Worm (Caenorhabditis elegans): ENCODE data around the gene ZK757.10.

Gene ZK757.10

DNA sequence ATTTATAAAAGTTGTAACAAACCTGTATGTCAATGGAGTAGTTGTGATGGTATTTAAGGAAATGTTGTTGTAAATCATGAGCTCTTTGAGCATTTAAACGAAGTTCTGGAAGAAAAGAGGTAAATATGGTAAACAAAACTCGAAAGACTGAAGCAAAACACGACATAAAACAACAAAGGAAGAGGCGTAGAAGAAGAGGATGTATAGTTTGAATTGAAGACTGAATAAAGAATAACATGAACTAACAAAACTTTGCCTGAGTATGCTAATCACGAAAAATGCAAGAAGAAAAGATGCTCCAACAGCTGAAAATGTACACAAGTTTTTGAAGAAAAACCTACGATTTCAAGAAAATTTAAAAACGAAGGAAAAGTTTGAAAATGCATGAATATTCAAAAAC is 6.0 kb upstream of the ZK757.10 start, which contains the start of gene ZK757.1:
ZK757.1 (minus strand) TSS at position 101 of the 400 bp plus-strand sequence.
- no peak for TF ChIP-seq hmg-1.1 (GFP tag; IDR thresholded peaks at IDR 0.05)
- TF ChIP-seq F49E8.2 (tag; optimal IDR thresholded peaks at IDR 0.05; ENCODE audit: borderline replicate concordance), result no peak
- no peak for TF ChIP-seq mxl-3 (GFP tag; optimal IDR thresholded peaks at IDR 0.05)
- no peak for TF ChIP-seq zip-11 (GFP tag; IDR thresholded peaks at IDR 0.05)

ce11 chrIII:9874515-9874914 is 2.5 kb upstream of the ZK757.10 start:
- no peak for TF ChIP-seq spr-3 (GFP tag; optimal IDR thresholded peaks at IDR 0.05)
- no peak for TF ChIP-seq dmd-8 (GFP tag; IDR thresholded peaks at IDR 0.05)
- TF ChIP-seq dmd-6 (GFP tag; IDR thresholded peaks at IDR 0.05), result no peak
- no peak for TF ChIP-seq mes-2 (tag; optimal IDR thresholded peaks at IDR 0.05; ENCODE audit: poor library complexity, severe bottlenecking)
- TF ChIP-seq F37D6.2 (tag; optimal IDR thresholded peaks at IDR 0.05), result no peak
- no peak for TF ChIP-seq fkh-10 (GFP tag; optimal IDR thresholded peaks at IDR 0.05)

DNA sequence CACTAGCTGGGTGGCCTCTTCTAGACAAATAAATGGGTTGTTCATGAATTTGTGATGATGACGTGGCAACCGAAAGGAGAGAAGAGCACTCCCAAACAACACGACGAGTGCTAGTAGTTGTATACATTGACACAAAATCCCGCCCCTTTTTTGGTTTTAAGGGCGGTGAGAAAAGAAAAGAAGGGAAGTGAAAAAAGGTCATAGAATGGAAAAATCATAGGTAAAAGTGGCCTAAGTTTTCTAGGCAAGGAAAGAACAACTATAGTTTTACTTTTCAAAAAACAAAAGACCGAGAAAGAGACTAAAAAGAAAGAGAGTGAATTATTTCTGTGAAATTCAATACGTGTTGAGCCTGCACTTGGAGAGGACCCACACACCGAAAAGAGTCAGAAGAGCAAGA is 1.8 kb downstream of the ZK757.10 start, which contains the start of gene ZK757.2:
ZK757.2 (minus strand) TSS at position 101 of the 400 bp plus-strand sequence.
- TF ChIP-seq aha-1 (tag) (no peak), lin-1 (GFP tag; IDR thresholded peaks at IDR 0.05) (no peak), unc-62 (GFP tag; optimal IDR thresholded peaks at IDR 0.05 in 1 of 2) (no peak), unc-62 (tag; optimal IDR thresholded peaks at IDR 0.05) (no peak), F26F4.8 (GFP tag; conservative IDR thresholded peaks at IDR 0.05) (no peak), snpc-1.2 (GFP tag; IDR thresholded peaks at IDR 0.05) (no peak), Y48G9A.11 (GFP tag; IDR thresholded peaks at IDR 0.05) (no peak), nhr-237 (tag; optimal IDR thresholded peaks at IDR 0.05) (no peak), ama-1 (optimal IDR thresholded peaks at IDR 0.05) (no peak), Y5F2A.4 (GFP tag; optimal IDR thresholded peaks at IDR 0.05) (no peak), tra-1 (GFP tag; IDR thresholded peaks at IDR 0.05) (no peak), ceh-32 (tag; optimal IDR thresholded peaks at IDR 0.05; ENCODE audit: poor library complexity) (no peak), ctbp-1 (GFP tag; IDR thresholded peaks at IDR 0.05) (no peak), nhr-10 (tag; optimal IDR thresholded peaks at IDR 0.05) (no peak), saeg-2 (GFP tag; IDR thresholded peaks at IDR 0.05) (no peak), mdt-29 (GFP tag; IDR thresholded peaks at IDR 0.05) (no peak), nhr-41 (GFP tag; IDR thresholded peaks at IDR 0.05) (no peak)

DNA sequence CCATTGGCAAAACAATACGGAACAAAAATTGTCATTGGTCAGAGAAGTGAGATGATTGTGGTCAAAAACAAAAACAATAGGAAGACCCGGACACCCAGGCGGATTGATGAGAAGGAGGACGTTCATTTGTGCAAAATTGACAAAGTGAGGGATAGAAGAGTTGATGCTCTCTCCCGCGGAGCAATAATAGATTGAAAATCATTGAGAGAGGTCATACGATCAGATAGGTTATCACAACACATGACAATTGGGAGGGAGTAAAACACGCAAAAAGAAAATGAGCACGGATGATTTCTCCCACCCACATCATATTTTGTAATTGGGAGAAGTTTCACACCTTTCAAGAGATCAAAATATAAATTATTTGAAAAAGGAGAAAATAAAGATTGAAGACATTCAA is 8.6 kb downstream of the ZK757.10 start:
- TF ChIP-seq nhr-102 (tag; optimal IDR thresholded peaks at IDR 0.05) (no peak), nhr-11 (tag; optimal IDR thresholded peaks at IDR 0.05) (peak; percentile 6)

DNA sequence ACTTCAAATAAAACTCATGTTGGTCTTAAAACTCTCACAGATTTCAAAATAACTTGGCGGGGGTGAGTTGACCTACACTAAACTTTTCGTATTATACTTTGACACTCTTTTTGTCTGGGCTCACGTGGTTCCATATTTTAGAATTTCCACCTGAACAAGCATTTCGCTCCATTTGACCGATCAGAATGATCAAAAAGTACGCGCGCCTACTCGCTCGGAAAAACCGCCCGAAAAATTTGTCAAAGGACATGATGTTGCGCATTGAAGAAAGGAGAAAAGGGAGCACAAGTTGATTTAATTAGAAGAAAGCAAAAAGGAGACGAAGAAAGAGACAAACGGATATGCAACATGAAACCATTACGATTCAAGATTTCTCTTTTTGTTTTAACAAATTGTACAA is 9.3 kb downstream of the ZK757.10 start:
- TF ChIP-seq aha-1 (tag) (peak; percentile 94), unc-62 (GFP tag; optimal IDR thresholded peaks at IDR 0.05 in 1 of 2) (peak in 1 of 2 experiments; percentile 31), unc-62 (tag; optimal IDR thresholded peaks at IDR 0.05) (no peak), hmg-1.1 (GFP tag; IDR thresholded peaks at IDR 0.05) (no peak)

DNA sequence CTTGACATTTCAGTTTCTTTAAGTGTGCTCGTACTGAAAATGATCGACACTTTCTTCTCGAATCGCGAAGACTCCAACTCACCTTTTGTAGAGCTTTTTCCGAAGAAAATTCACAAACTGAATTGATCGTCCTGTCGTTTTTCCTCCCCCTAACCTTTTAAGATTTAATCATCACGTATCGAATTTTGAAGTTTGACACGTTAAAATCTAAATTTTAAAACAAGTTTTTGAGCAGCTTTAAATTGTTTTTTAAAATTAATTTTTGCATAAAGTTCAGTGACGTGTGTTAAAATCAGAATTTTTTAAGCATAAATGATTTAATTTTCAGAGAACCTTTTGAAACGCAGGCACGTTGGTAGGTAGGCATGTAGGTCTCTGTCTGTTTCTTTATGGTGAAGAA is 14.3 kb downstream of the ZK757.10 start, which contains the start of gene alg-4:
alg-4 (minus strand) TSS at position 101 of the 400 bp plus-strand sequence.
- no peak for TF ChIP-seq mes-2 (tag; optimal IDR thresholded peaks at IDR 0.05; ENCODE audit: poor library complexity, severe bottlenecking)
- no peak for TF ChIP-seq daf-16 (GFP tag; optimal IDR thresholded peaks at IDR 0.05)
- TF ChIP-seq daf-16 (tag; optimal IDR thresholded peaks at IDR 0.05), result no peak
- TF ChIP-seq mep-1 (tag; optimal IDR thresholded peaks at IDR 0.05), result no peak
- TF ChIP-seq madf-5 (GFP tag; IDR thresholded peaks at IDR 0.05), result no peak
- TF ChIP-seq lin-1 (GFP tag; IDR thresholded peaks at IDR 0.05), result no peak
- TF ChIP-seq tra-1 (GFP tag; IDR thresholded peaks at IDR 0.05), result no peak
- no peak for TF ChIP-seq egl-43 (GFP tag; IDR thresholded peaks at IDR 0.05)
- TF ChIP-seq nhr-102 (tag; optimal IDR thresholded peaks at IDR 0.05), result no peak
- no peak for TF ChIP-seq hlh-11 (tag; optimal IDR thresholded peaks at IDR 0.05)
- no peak for TF ChIP-seq unc-39 (tag; optimal IDR thresholded peaks at IDR 0.05)
